Worm (Caenorhabditis elegans) whole organism, L2 larva: ENCODE data around the gene clp-9.

Source experiments
- ama-1 ChIP-seq: fragments of 150-350 bp; optimal IDR thresholded peaks from 2 replicates; lab custom pipeline; 2018; ENCODE audit warnings: inconsistent platforms
- lin-11 ChIP-seq: fragments of 150-350 bp; sonication (generic microtip); optimal IDR thresholded peaks from 2 replicates; lab custom pipeline; 2014; ENCODE audit warnings: missing biosample characterization, missing genetic modification characterization, inconsistent platforms, mixed read lengths
- lin-13 ChIP-seq: fragments of 150-350 bp; optimal IDR thresholded peaks from 2 replicates; lab custom pipeline; 2014; ENCODE audit warnings: missing biosample characterization, missing genetic modification reagents, missing genetic modification characterization
- nhr-11 ChIP-seq: fragments of 150-350 bp; optimal IDR thresholded peaks from 2 replicates; lab custom pipeline; 2014; ENCODE audit warnings: missing biosample characterization, missing genetic modification characterization
- nhr-237 ChIP-seq: fragments of 150-350 bp; optimal IDR thresholded peaks from 2 replicates; lab custom pipeline; 2014; ENCODE audit warnings: missing biosample characterization, missing genetic modification characterization
- skn-1 ChIP-seq: sonication (generic microtip); optimal IDR thresholded peaks from 2 replicates; lab custom pipeline; 2017; ENCODE audit warnings: missing biosample characterization, missing genetic modification characterization
- unc-62 ChIP-seq: fragments of 150-350 bp; optimal IDR thresholded peaks from 2 replicates; lab custom pipeline; 2014; ENCODE audit warnings: missing biosample characterization, missing genetic modification reagents, missing genetic modification characterization
- zag-1 ChIP-seq: fragments of 150-350 bp; optimal IDR thresholded peaks from 2 replicates; lab custom pipeline; 2014; ENCODE audit warnings: missing biosample characterization, missing genetic modification characterization
- ztf-11 ChIP-seq: sonication (generic microtip); optimal IDR thresholded peaks from 2 replicates; lab custom pipeline; 2017; ENCODE audit warnings: missing biosample characterization, missing genetic modification characterization

DNA sequence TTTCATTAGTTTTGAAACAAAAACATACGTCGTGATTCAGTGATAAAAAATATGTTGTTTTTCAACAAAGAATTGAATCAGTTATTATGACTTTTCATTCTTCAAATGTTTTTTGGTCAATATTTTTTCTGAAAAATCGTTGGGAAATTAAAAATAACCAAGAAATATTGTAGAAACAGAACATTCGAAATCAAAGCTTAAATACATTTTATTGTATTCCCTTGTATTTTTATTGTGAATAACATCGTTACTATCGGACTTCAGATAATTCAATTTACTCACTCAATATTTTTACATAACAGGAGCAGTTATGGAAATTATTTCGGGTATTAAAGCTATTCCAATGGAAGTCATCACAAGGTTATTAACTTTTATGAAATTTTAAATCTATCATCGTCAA is 30.9 kb upstream of the clp-9 start, which contains the start of gene C50H2.4:
- no peak for TF ChIP-seq skn-1 (tag; lab: Kevin White, UChicago)
- no peak for TF ChIP-seq ztf-11
- TF ChIP-seq zag-1 (tag; lab: Kevin White, UChicago): no peak
- TF ChIP-seq lin-11: no peak
- TF ChIP-seq nhr-237 (tag; lab: Kevin White, UChicago): no peak
- no peak for TF ChIP-seq unc-62 (GFP tag; lab: Kevin White, UChicago)
- no peak for TF ChIP-seq ama-1 (lab: Kevin White, UChicago)
- no peak for TF ChIP-seq lin-13 (GFP tag; lab: Kevin White, UChicago)
- TF ChIP-seq nhr-11 (tag; lab: Kevin White, UChicago): no peak
